Worm (Caenorhabditis elegans) whole organism, dauer: ENCODE results near the gene srw-82.
"Not testable (repeated sequence)": the region's sequence is repeated elsewhere in the genome, so short reads cannot be mapped to it uniquely, and the experiment has no call there.

ENCODE experiments used
- unc-62 ChIP-seq: sonication (generic microtip); optimal IDR thresholded peaks from 2 replicates; lab custom pipeline; 2017; ENCODE audit warnings: missing biosample characterization, missing genetic modification reagents, missing genetic modification characterization

srw-82 gene

DNA sequence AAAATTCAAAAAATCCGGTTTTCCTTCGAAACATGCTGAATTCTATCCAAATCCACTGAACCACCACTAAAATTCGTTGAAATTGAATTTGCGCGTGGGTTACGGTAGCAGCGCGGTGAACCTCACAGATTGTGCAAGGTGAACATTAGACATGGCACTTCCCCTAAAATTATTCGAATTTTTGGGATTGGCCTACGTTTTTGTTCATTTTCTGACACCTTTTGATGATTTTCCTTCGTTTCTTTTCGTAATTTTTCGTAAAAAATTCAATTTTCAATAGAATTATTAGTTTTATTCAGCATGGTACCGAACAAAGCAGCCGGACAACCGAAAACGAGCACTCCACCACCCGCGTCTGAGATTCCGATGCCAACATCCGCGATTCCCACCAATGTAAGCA, 6.5 kb downstream of the srw-82 start, which contains the start of gene ZK262.8:
Gene ZK262.8, plus strand, starts transcription at position 301 of the 400 bp plus-strand sequence.
- TF ChIP-seq unc-62 = no peak

- TF ChIP-seq unc-62 = not testable (repeated sequence)
Measured at ce11 chrV:18439469-18439868, 7.9 kb downstream of the srw-82 start, which contains the start of gene ZK262.9. TSS of gene ZK262.9 (plus strand) at chrV:18439769.

ce11 chrV:18444118-18444517, 12.6 kb downstream of the srw-82 start, which contains the start of gene ZK228.1:
TSS of gene ZK228.1 (plus strand) at chrV:18444418.
- TF ChIP-seq unc-62 = no peak

DNA sequence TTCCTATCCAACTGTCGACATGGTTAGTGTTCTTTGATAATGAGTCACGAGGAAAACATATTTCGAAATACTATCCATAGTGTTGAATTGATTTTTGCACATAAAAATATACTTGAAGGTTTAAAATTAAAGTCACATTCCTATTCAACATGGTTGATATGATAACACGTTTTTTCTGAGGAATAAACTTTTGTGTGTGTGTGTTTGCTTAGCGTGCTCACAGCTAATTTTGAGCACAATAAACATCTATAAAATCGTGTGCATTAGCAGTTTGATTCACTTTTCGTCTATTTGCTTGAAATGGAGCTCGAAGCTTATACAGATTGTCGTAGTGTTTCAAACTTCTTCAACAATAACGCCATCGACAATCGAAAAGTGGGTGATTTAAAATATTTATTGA, 25.0 kb downstream of the srw-82 start, which contains the start of gene ZK228.10:
Gene ZK228.10, plus strand, starts transcription at position 301 of the 400 bp plus-strand sequence.
- no peak for TF ChIP-seq unc-62

DNA sequence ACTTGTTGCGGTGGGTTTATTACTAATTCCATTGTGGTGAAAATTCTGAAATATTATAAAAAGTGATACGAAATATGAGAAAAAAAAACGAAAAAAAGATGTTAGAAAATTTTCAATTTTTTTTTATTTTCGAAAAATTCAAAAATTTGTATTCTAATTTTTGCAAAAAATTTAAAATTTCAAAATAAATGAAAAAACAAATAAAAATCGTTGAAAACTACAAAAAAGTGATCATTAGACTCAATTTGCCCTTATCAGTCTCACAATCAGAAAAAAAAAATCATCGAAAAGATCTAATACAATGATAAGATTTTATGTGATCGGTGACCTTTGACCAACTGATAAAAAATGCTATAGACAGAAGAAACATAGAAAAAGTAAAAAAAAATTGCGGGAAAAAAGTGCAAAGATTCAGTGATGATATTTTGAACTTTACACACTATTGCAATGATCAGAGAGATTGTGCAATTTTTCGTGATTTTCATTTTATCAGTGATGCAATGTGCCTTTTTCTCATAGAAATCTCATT, 29.7 kb downstream of the srw-82 start, which contains the start of gene ZK228.3:
Gene ZK228.3, minus strand, starts transcription at position 51 of the 529 bp plus-strand sequence.
- TF ChIP-seq unc-62 = no peak

ce11 chrV:18462365-18462837, 30.9 kb downstream of the srw-82 start, which contains the start of gene ZK228.4:
TSS of gene ZK228.4 (plus strand) at chrV:18462787.
- TF ChIP-seq unc-62 = no peak

DNA sequence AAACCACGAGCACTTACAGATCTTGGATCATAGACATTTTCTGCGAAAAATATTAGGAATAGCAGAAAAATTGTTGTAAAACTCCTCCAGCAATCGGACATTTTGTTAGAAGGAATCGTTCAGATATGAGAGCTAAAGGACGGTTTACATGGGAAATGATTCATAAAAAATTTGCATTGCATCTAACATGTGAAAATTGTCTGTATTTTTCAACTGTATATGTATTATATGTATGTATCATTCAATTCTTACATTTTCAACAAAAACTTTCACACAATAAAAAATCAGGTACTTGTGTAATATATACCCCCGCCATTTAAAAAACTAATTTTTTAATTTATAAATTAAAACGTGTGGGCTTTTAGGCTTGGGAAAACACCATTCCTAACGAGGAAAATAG, 36.5 kb downstream of the srw-82 start, which contains the start of gene ZK228.13:
Gene ZK228.13, minus strand, starts transcription at position 101 of the 400 bp plus-strand sequence.
- no peak for TF ChIP-seq unc-62

DNA sequence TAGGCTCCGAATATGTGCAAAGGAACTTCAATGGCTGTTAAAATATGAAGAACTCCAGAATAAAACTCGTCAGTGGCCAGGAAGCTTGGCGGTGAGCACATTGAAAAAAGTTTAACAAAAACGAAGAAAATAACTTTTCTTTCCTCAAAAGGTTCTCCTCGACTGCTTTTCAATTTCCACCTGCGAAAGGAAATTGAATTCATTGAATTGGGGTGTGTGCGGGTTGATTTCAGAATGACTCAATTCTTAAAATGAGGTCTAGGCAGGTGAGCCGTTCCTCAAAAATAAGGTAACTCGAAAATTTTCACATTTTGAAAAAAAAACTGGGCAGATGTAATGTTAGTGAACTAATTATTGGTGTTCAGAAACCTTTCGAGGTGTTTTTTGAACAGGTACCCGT, 41.9 kb downstream of the srw-82 start, which contains the start of gene srh-182:
Gene srh-182, minus strand, starts transcription at position 101 of the 400 bp plus-strand sequence.
- TF ChIP-seq unc-62 = no peak

DNA sequence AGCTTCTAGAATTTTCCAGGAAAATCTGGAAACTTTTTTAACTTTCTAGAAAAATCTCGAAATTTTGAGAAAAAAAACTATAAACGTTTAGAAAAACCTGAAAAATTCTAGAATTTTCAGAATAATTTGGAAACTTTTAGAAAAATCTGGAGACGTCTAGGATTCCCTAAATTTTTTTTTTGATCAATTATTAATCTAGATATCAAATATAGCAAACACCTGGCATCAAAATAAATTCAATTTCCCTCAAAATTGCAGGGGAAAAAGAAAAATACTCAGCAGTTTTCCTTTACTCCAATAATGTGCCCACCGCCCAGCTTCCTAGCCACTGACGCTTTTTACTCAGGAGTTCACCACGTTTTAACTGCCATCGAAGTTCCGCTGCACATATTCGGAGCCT, 42.7 kb downstream of the srw-82 start, which contains the start of gene srh-181:
Gene srh-181, plus strand, starts transcription at position 301 of the 400 bp plus-strand sequence.
- no peak for TF ChIP-seq unc-62

- no peak for TF ChIP-seq unc-62
Measured at ce11 chrV:18476090-18476489, 44.5 kb downstream of the srw-82 start, which contains the start of gene srh-179. TSS of gene srh-179 (plus strand) at chrV:18476390.

- TF ChIP-seq unc-62 = no peak
Measured at ce11 chrV:18480231-18480630, 48.7 kb downstream of the srw-82 start, which contains the start of gene srh-178. TSS of gene srh-178 (minus strand) at chrV:18480331.
